Fruit fly (Drosophila melanogaster) whole organism: ENCODE measurements around the gene Nprl2.

ENCODE experiments used
- pan ChIP-seq: fragments of >200 bp; optimal IDR thresholded peaks from 2 replicates; lab custom pipeline; 2017
- psq ChIP-seq: fragments of >200 bp; optimal IDR thresholded peaks from 2 replicates; lab custom pipeline; 2017

DNA sequence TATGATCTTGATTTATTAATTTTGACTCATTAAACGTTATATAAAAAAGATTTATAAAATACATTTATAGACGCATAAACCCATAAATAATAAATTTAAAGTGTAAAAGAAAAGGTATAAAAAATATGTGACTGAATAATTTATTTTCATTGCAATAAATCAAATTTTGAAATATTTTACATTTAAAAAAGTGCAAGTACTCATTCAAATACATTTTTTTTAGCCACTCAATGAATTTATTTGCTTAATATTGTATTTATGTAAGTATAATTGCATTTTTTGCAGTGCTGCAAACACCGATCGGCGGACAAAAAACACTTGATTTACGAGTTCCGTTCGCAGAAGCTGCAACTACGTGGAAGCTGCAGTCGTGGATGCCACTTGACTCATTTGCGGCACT lies 24.4 kb downstream of the Nprl2 start:
- TF ChIP-seq psq (lab: Kevin White, UChicago) (no peak), pan (no peak)
